ENCODE assay signal across 2 worm cellular contexts in genomic region chrII:321183-321582, ce11.
A peak's percentile ranks its signal among the peaks of the same experiment; 100 is the strongest.
TF ChIP-seq lines count a peak whose summit lies in the region.

No protein-coding gene starts in this region.

TF ChIP-seq in whole organism, L1 larva, 84 proteins besides CTCF, POLR2A, EP300 and RAD21:
- TF ChIP-seq alr-1 (tag; optimal IDR thresholded peaks at IDR 0.05; lab: Kevin White, UChicago; ENCODE audit: borderline replicate concordance) (no peak), ama-1 (optimal IDR thresholded peaks at IDR 0.05; lab: Kevin White, UChicago) (peak; percentile 85), lin-39 (tag; optimal IDR thresholded peaks at IDR 0.05; lab: Kevin White, UChicago) (no peak), elt-3 (tag; optimal IDR thresholded peaks at IDR 0.05; lab: Kevin White, UChicago) (no peak), fos-1 (tag; optimal IDR thresholded peaks at IDR 0.05; lab: Kevin White, UChicago) (no peak), dpl-1 (GFP tag; optimal IDR thresholded peaks at IDR 0.05; lab: Kevin White, UChicago) (no peak), pax-3 (tag; optimal IDR thresholded peaks at IDR 0.05; lab: Kevin White, UChicago) (no peak), ceh-82 (tag; optimal IDR thresholded peaks at IDR 0.05; lab: Kevin White, UChicago) (no peak), efl-1 (optimal IDR thresholded peaks at IDR 0.05; lab: Kevin White, UChicago) (no peak), efl-1 (GFP tag; optimal IDR thresholded peaks at IDR 0.05 in 1 of 2; lab: Kevin White, UChicago) (peak in 1 of 2 experiments; percentile 80), unc-130 (tag; optimal IDR thresholded peaks at IDR 0.05; lab: Kevin White, UChicago) (no peak)

TF ChIP-seq in whole organism, young adult, 124 proteins besides CTCF, POLR2A, EP300 and RAD21:
- no peak for TF ChIP-seq xnd-1 (tag; optimal IDR thresholded peaks at IDR 0.05; lab: Kevin White, UChicago)
- TF ChIP-seq attf-6 (GFP tag; IDR thresholded peaks at IDR 0.05; lab: Robert Waterston, UW), result no peak
- TF ChIP-seq ceh-27 (GFP tag; optimal IDR thresholded peaks at IDR 0.05; lab: Kevin White, UChicago), result no peak
- TF ChIP-seq ztf-28 (GFP tag; IDR thresholded peaks at IDR 0.05; lab: Robert Waterston, UW), result no peak
- TF ChIP-seq nfya-2 (GFP tag; IDR thresholded peaks at IDR 0.05; lab: Robert Waterston, UW), result no peak
- no peak for TF ChIP-seq F33H1.4 (GFP tag; IDR thresholded peaks at IDR 0.05; lab: Robert Waterston, UW)
- 0 out of 2 replicates have a peak, but pooled peaks have one; percentile 2 for TF ChIP-seq hmg-1.2 (GFP tag; IDR thresholded peaks at IDR 0.05; lab: Robert Waterston, UW)
- no peak for TF ChIP-seq cebp-2 (GFP tag; IDR thresholded peaks at IDR 0.05; lab: Robert Waterston, UW)
- TF ChIP-seq B0336.3 (GFP tag; IDR thresholded peaks at IDR 0.05; lab: Robert Waterston, UW), result 0 out of 2 replicates have a peak, but pooled peaks have one; percentile 13
- no peak for TF ChIP-seq dpff-1 (tag; optimal IDR thresholded peaks at IDR 0.05; lab: Kevin White, UChicago)
- no peak for TF ChIP-seq sptf-2 (GFP tag; optimal IDR thresholded peaks at IDR 0.05; lab: Kevin White, UChicago)
- TF ChIP-seq F10E7.11 (tag; optimal IDR thresholded peaks at IDR 0.05; lab: Kevin White, UChicago), result no peak
- no peak for TF ChIP-seq mxl-1 (tag; optimal IDR thresholded peaks at IDR 0.05; lab: Kevin White, UChicago)
- no peak for TF ChIP-seq F23B12.7 (tag; optimal IDR thresholded peaks at IDR 0.05; lab: Kevin White, UChicago; ENCODE audit: insufficient read depth)
- no peak for TF ChIP-seq mes-4 (tag; optimal IDR thresholded peaks at IDR 0.05; lab: Kevin White, UChicago)
- no peak for TF ChIP-seq efl-1 (GFP tag; optimal IDR thresholded peaks at IDR 0.05; lab: Kevin White, UChicago)
- no peak for TF ChIP-seq akir-1 (GFP tag; optimal IDR thresholded peaks at IDR 0.05; lab: Kevin White, UChicago)

Comparison
In these comparisons a context has a peak if more than half of its experiments do, and no peak if none do; other contexts are left out.
1. Of the 8 proteins assayed by ChIP-seq in both whole organism, young adult and whole organism, L1 larva: peak only in whole organism, young adult: none; only in whole organism, L1 larva: ama-1; in both: none; in neither: 6; mixed calls (peak in some experiments, not most) for 1.